Fruit fly (Drosophila melanogaster): Measurements from ENCODE around the gene Snx17.

DNA sequence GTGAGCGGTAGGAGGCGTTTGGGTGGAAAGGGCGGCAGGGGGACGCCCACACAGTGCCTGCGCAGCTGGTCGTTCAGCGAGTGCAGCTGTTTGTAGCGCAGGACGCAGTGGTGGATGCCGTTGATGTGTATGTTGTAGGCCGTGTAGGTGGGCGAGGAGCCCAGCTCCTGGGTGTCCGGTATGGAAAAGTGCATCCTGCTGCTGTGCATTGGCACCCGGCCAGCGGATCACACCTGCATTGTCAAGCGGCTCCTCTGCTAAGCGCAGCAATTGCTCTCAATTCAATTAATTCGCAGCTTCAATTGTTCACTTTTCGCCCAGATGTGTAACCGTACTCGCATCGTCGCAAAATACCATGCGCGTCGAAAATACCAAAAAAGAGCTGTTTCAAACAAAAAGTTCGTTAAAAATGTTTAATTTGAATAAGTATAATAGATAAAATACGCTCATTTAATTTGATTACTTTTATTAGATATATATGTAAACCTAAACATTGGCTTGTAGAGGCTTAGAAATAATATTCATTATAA, at the start of gene Snx17:
- TF ChIP-seq h (optimal IDR thresholded peaks at IDR 0.05) (no peak), Myc (optimal IDR thresholded peaks at IDR 0.05) (no peak), psq (optimal IDR thresholded peaks at IDR 0.05) (no peak), insv (optimal IDR thresholded peaks at IDR 0.05) (no peak), Sin3A (optimal IDR thresholded peaks at IDR 0.05) (no peak)

All from Kc167 (cell line).